Fruit fly (Drosophila melanogaster): ENCODE data around the gene Manf.

DNA sequence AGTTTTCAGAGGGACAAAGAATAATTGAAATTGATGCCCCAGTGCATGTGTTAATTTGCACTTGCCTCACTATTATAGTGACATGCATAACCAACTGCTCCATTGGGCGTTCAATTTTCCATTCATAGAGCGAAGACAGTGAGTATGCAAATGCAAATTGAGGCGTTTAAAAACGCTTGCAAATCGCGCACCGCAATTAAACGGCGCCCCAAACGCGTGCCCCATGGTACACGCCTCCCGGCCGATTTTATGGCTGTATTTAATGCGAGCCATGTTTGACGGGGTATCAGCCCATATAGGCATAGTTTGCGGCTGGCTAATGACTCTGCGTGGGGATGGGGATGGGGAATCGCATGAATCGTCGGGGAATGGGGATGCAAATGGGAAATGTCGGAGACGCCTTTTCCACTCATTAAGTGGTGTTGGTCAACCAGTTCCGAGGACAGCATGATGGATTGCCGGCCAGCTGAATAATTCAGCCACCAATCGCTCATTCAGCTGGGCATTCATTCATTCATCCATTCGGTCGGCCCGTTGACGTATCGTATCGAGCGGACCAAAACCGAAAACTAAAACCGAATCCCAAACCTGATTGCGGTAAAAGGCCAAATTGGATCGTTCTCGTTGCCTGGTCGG lies 13.6 kb upstream of the Manf start:
- TF ChIP-seq pan (optimal IDR thresholded peaks at IDR 0.05) (no peak), usp (GFP tag; optimal IDR thresholded peaks at IDR 0.05) (no peak), Dll (optimal IDR thresholded peaks at IDR 0.05) (no peak)
